Fruit fly (Drosophila melanogaster): ENCODE measurements around the gene Nepl16.

The Nepl16 gene

dm6 chr3R:25069569-25069968, 42.7 kb downstream of the Nepl16 start, which contains the start of the genes Stt3B and CG11839 (continued):
- TF ChIP-seq phol (tag; optimal IDR thresholded peaks at IDR 0.05) (peak; percentile 82), tin (GFP tag; optimal IDR thresholded peaks at IDR 0.05) (peak; percentile 78), NC2α (GFP tag; optimal IDR thresholded peaks at IDR 0.05) (no peak), CG13775 (GFP tag; optimal IDR thresholded peaks at IDR 0.05) (peak; percentile 74), tio (GFP tag; optimal IDR thresholded peaks at IDR 0.05) (no peak), Dip3 (GFP tag; optimal IDR thresholded peaks at IDR 0.05) (peak; percentile 84), Hr3 (GFP tag; optimal IDR thresholded peaks at IDR 0.05) (peak; percentile 78), nom (GFP tag; optimal IDR thresholded peaks at IDR 0.05) (peak; percentile 24), HLH54F (GFP tag; optimal IDR thresholded peaks at IDR 0.05) (peak; percentile 79), Chrac-16 (GFP tag; optimal IDR thresholded peaks at IDR 0.05) (peak; percentile 75), CG11398 (GFP tag; optimal IDR thresholded peaks at IDR 0.05) (peak; percentile 64), chinmo (GFP tag; IDR thresholded peaks at IDR 0.05; ENCODE audit: partially characterized antibody) (peak; percentile 64; the same call in 2 of the 4 replicates), CG34422 (GFP tag; IDR thresholded peaks at IDR 0.05) (peak; percentile 89), hth (optimal IDR thresholded peaks at IDR 0.05) (no peak), CG3847 (GFP tag; IDR thresholded peaks at IDR 0.05) (peak; percentile 91), tap (tag; optimal IDR thresholded peaks at IDR 0.05) (no peak), CG11093 (GFP tag; IDR thresholded peaks at IDR 0.05) (no peak), CTCF (GFP tag; optimal IDR thresholded peaks at IDR 0.05) (no peak), CG34376 (GFP tag; optimal IDR thresholded peaks at IDR 0.05) (peak; percentile 29), CG12219 (GFP tag; optimal IDR thresholded peaks at IDR 0.05) (no peak), Opbp (GFP tag; IDR thresholded peaks at IDR 0.05; ENCODE audit: partially characterized antibody) (peak; percentile 82), tgo (GFP tag; IDR thresholded peaks at IDR 0.05) (no peak; the same call in 1 of the 3 replicates), Side (GFP tag; optimal IDR thresholded peaks at IDR 0.05) (peak; percentile 72), cato (GFP tag; optimal IDR thresholded peaks at IDR 0.05; ENCODE audit: borderline replicate concordance) (no peak), en (GFP tag; optimal IDR thresholded peaks at IDR 0.05) (peak; percentile 25), mld (GFP tag; IDR thresholded peaks at IDR 0.05; ENCODE audit: partially characterized antibody) (peak; percentile 58; the same call in 1 of the 3 replicates), CrebB (tag; optimal IDR thresholded peaks at IDR 0.05) (peak; percentile 3), grau (tag; optimal IDR thresholded peaks at IDR 0.05) (peak; percentile 73), Ets65A (GFP tag) (peak; percentile 97), insv (GFP tag; optimal IDR thresholded peaks at IDR 0.05) (peak in 1 of 2 experiments; percentile 37), CG17361 (GFP tag; IDR thresholded peaks at IDR 0.05) (no peak; the same call in 1 of the 3 replicates), fru (optimal IDR thresholded peaks at IDR 0.05) (no peak), B-H2 (GFP tag; optimal IDR thresholded peaks at IDR 0.05) (peak; percentile 62), D19B (GFP tag; optimal IDR thresholded peaks at IDR 0.05) (peak; percentile 32), her (GFP tag; optimal IDR thresholded peaks at IDR 0.05) (peak; percentile 62), Sox100B (GFP tag; optimal IDR thresholded peaks at IDR 0.05) (peak; percentile 49), CG2712 (tag; optimal IDR thresholded peaks at IDR 0.05) (peak; percentile 85), bbx (GFP tag; IDR thresholded peaks at IDR 0.05; ENCODE audit: partially characterized antibody) (peak; percentile 84), CG1832 (GFP tag; optimal IDR thresholded peaks at IDR 0.05) (no peak), Gug (GFP tag; IDR thresholded peaks at IDR 0.05) (peak; percentile 66; the same call in 3 of the 4 replicates), Ssrp (tag; optimal IDR thresholded peaks at IDR 0.05) (peak; percentile 54), CG18262 (tag; optimal IDR thresholded peaks at IDR 0.05) (peak; percentile 70), CoRest (tag; optimal IDR thresholded peaks at IDR 0.05) (no peak), jumu (GFP tag; optimal IDR thresholded peaks at IDR 0.05) (peak; percentile 82), CG14014 (GFP tag; IDR thresholded peaks at IDR 0.05) (peak; percentile 65), kay (GFP tag; optimal IDR thresholded peaks at IDR 0.05) (peak; percentile 48), slp2 (GFP tag; optimal IDR thresholded peaks at IDR 0.05) (peak; percentile 54), pb (GFP tag; optimal IDR thresholded peaks at IDR 0.05) (no peak), pita (GFP tag; optimal IDR thresholded peaks at IDR 0.05) (no peak), tll (GFP tag; optimal IDR thresholded peaks at IDR 0.05) (peak in 1 of 2 experiments; percentile 35), Dref (GFP tag; IDR thresholded peaks at IDR 0.05) (peak; percentile 89), CG13123 (GFP tag; optimal IDR thresholded peaks at IDR 0.05) (no peak)
